Fruit fly (Drosophila melanogaster) whole organism, embryonic: ENCODE results near the gene CG5103.

Experiments used
- Abd-B ChIP-seq: fragments of 200-800 bp; sonication (Bioruptor generic); optimal IDR thresholded peaks from 2 replicates; lab custom pipeline; 2018; ENCODE audit warnings: missing biosample characterization, mild to moderate bottlenecking, missing genetic modification characterization, moderate library complexity
- Atf6 ChIP-seq: fragments of 200-800 bp; sonication (Bioruptor generic); IDR thresholded peaks from 2 replicates; pipeline ENCODE4 v1.3.6; 2022; ENCODE audit warnings: missing biosample characterization, missing genetic modification characterization
- Blimp-1 ChIP-seq: fragments of 200-800 bp; sonication (Bioruptor generic); optimal IDR thresholded peaks from 3 replicates; lab custom pipeline; 2018; ENCODE audit warnings: missing biosample characterization, missing genetic modification characterization, mild to moderate bottlenecking, moderate library complexity, missing genetic modification reagents
- CG10462 ChIP-seq: fragments of 200-800 bp; sonication (Bioruptor generic); optimal IDR thresholded peaks from 2 replicates; lab custom pipeline; 2016; ENCODE audit warnings: missing biosample characterization, missing genetic modification characterization
- CG11723 ChIP-seq: fragments of 200-800 bp; sonication (Bioruptor generic); optimal IDR thresholded peaks from 2 replicates; lab custom pipeline; 2017; ENCODE audit warnings: missing biosample characterization, mild to moderate bottlenecking, missing genetic modification characterization
- CG12071 ChIP-seq: fragments of 200-800 bp; sonication (Bioruptor generic); optimal IDR thresholded peaks from 3 replicates; lab custom pipeline; 2018; ENCODE audit warnings: missing biosample characterization, mild to moderate bottlenecking, missing genetic modification characterization
- CG12659 ChIP-seq: fragments of 200-800 bp; sonication (Bioruptor generic); optimal IDR thresholded peaks from 3 replicates; lab custom pipeline; 2017; ENCODE audit warnings: mild to moderate bottlenecking, missing biosample characterization, missing genetic modification reagents, missing genetic modification characterization
- CG13424 ChIP-seq: fragments of 200-800 bp; sonication (Bioruptor generic); optimal IDR thresholded peaks from 2 replicates; lab custom pipeline; 2019; ENCODE audit warnings: missing biosample characterization, mild to moderate bottlenecking, missing genetic modification characterization, moderate library complexity
- CG14667 ChIP-seq: fragments of 200-800 bp; sonication (Bioruptor generic); IDR thresholded peaks from 2 replicates; pipeline ENCODE4 v1.3.6; 2022; ENCODE audit warnings: missing biosample characterization, missing genetic modification characterization
- CG15269 ChIP-seq: fragments of 200-800 bp; sonication (Bioruptor generic); optimal IDR thresholded peaks from 2 replicates; lab custom pipeline; 2018; ENCODE audit warnings: missing biosample characterization, mild to moderate bottlenecking, missing genetic modification characterization, moderate library complexity
- CG15601 ChIP-seq: fragments of 200-800 bp; sonication (Bioruptor generic); optimal IDR thresholded peaks from 3 replicates; lab custom pipeline; 2019; ENCODE audit warnings: missing biosample characterization, mild to moderate bottlenecking, missing genetic modification characterization, moderate library complexity
- CG1602 ChIP-seq: fragments of 200-800 bp; sonication (Bioruptor generic); optimal IDR thresholded peaks from 3 replicates; lab custom pipeline; 2016; ENCODE audit warnings: missing biosample characterization, missing genetic modification characterization
- CG16813 ChIP-seq: fragments of 200-800 bp; sonication (Bioruptor generic); IDR thresholded peaks from 3 replicates; pipeline ENCODE4 v1.3.6; 2022; ENCODE audit warnings: missing biosample characterization, missing genetic modification characterization; ENCODE audit not compliant: partially characterized antibody
- CG17359 ChIP-seq: fragments of 200-800 bp; sonication (Bioruptor generic); optimal IDR thresholded peaks from 3 replicates; lab custom pipeline; 2018; ENCODE audit warnings: missing biosample characterization, mild to moderate bottlenecking, missing genetic modification characterization, moderate library complexity
- CG18599 ChIP-seq: fragments of 200-800 bp; sonication (Bioruptor generic); optimal IDR thresholded peaks from 3 replicates; lab custom pipeline; 2017; ENCODE audit warnings: missing biosample characterization, missing genetic modification characterization, mild to moderate bottlenecking, moderate library complexity, missing genetic modification reagents
- CG18619 ChIP-seq: fragments of 200-800 bp; sonication (Bioruptor generic); optimal IDR thresholded peaks from 3 replicates; lab custom pipeline; 2017; ENCODE audit warnings: missing biosample characterization, mild to moderate bottlenecking, missing genetic modification characterization
- CG2116 ChIP-seq: fragments of 200-800 bp; sonication (Bioruptor generic); optimal IDR thresholded peaks from 3 replicates; lab custom pipeline; 2018; ENCODE audit warnings: missing biosample characterization, mild to moderate bottlenecking, missing genetic modification characterization
- CG31441 ChIP-seq: fragments of 200-800 bp; sonication (Bioruptor generic); IDR thresholded peaks from 2 replicates; pipeline ENCODE4 v1.3.6; 2022; ENCODE audit warnings: missing biosample characterization, missing genetic modification characterization
- CG32532 ChIP-seq: fragments of 200-800 bp; sonication (Bioruptor generic); IDR thresholded peaks from 2 replicates; pipeline ENCODE4 v1.3.6; 2022; ENCODE audit warnings: missing biosample characterization, missing genetic modification characterization
- CG7928 ChIP-seq: fragments of 200-800 bp; sonication (Bioruptor generic); optimal IDR thresholded peaks from 2 replicates; lab custom pipeline; 2017; ENCODE audit warnings: missing biosample characterization, mild to moderate bottlenecking, missing genetic modification characterization
- CG8281 ChIP-seq: fragments of 200-800 bp; sonication (Bioruptor generic); optimal IDR thresholded peaks from 2 replicates; lab custom pipeline; 2018; ENCODE audit warnings: missing biosample characterization, mild to moderate bottlenecking, missing genetic modification characterization, moderate library complexity
- CHES-1-like ChIP-seq: fragments of 200-800 bp; sonication (Bioruptor generic); optimal IDR thresholded peaks from 2 replicates; lab custom pipeline; 2016; ENCODE audit warnings: missing biosample characterization, missing genetic modification characterization
- CoRest ChIP-seq: fragments of 200-800 bp; sonication (Bioruptor generic); optimal IDR thresholded peaks from 3 replicates; lab custom pipeline; 2018; ENCODE audit warnings: missing biosample characterization, mild to moderate bottlenecking, missing genetic modification characterization, moderate library complexity
- CrebB ChIP-seq: fragments of 200-800 bp; sonication (Bioruptor generic); optimal IDR thresholded peaks from 3 replicates; lab custom pipeline; 2018; ENCODE audit warnings: missing biosample characterization, mild to moderate bottlenecking, missing genetic modification characterization
- D ChIP-seq, 2 experiments: fragments of 200-800 bp in 1 of 2; fragments of >200 bp in 1 of 2; sonication (Bioruptor generic) in 1 of 2; optimal IDR thresholded peaks; 2 replicates in 1 of 2; 3 replicates in 1 of 2; lab custom pipeline; 2017; ENCODE audit warnings: mild to moderate bottlenecking in 1 of 2, missing biosample characterization in 1 of 2, missing genetic modification characterization in 1 of 2, missing genetic modification reagents in 1 of 2
- D19B ChIP-seq: fragments of 200-800 bp; sonication (Bioruptor generic); optimal IDR thresholded peaks from 2 replicates; lab custom pipeline; 2017; ENCODE audit warnings: missing biosample characterization, mild to moderate bottlenecking, missing genetic modification characterization
- Dll ChIP-seq: fragments of 200-800 bp; sonication (Bioruptor generic); IDR thresholded peaks from 4 replicates; pipeline ENCODE4 v1.3.6; 2022; ENCODE audit warnings: missing biosample characterization, missing genetic modification characterization; ENCODE audit not compliant: partially characterized antibody
- Kr ChIP-seq: fragments of 200-800 bp; sonication (Bioruptor generic); optimal IDR thresholded peaks from 2 replicates; lab custom pipeline; 2017; ENCODE audit warnings: missing biosample characterization, mild to moderate bottlenecking, missing genetic modification characterization
- MESR4 ChIP-seq: fragments of 200-800 bp; sonication (Bioruptor generic); optimal IDR thresholded peaks from 2 replicates; lab custom pipeline; 2018; ENCODE audit warnings: missing biosample characterization, mild to moderate bottlenecking, missing genetic modification characterization, moderate library complexity
- Mes4 ChIP-seq: fragments of 200-800 bp; sonication (Bioruptor generic); optimal IDR thresholded peaks from 2 replicates; lab custom pipeline; 2016; ENCODE audit warnings: missing biosample characterization, missing genetic modification characterization
- Opbp ChIP-seq: fragments of 200-800 bp; sonication (Bioruptor generic); IDR thresholded peaks from 3 replicates; pipeline ENCODE4 v1.3.6; 2022; ENCODE audit warnings: missing biosample characterization, missing genetic modification characterization; ENCODE audit not compliant: partially characterized antibody
- Pdp1 ChIP-seq, 2 experiments: fragments of 200-800 bp; sonication (Bioruptor generic); optimal IDR thresholded peaks; 3 replicates each; lab custom pipeline; 2016; ENCODE audit warnings: missing biosample characterization in 2 of 2, missing genetic modification characterization in 2 of 2, mild to moderate bottlenecking in 1 of 2, moderate library complexity in 1 of 2
- Sox100B ChIP-seq: fragments of 200-800 bp; sonication (Bioruptor generic); optimal IDR thresholded peaks from 3 replicates; lab custom pipeline; 2018; ENCODE audit warnings: missing biosample characterization, mild to moderate bottlenecking, missing genetic modification characterization
- Usf ChIP-seq: fragments of 200-800 bp; sonication (Bioruptor generic); optimal IDR thresholded peaks from 2 replicates; lab custom pipeline; 2017; ENCODE audit warnings: missing genotype, missing biosample characterization, missing genetic modification characterization
- az2 ChIP-seq: fragments of 200-800 bp; sonication (Bioruptor generic); optimal IDR thresholded peaks from 3 replicates; lab custom pipeline; 2016; ENCODE audit warnings: missing biosample characterization, missing genetic modification characterization
- chif ChIP-seq, 2 experiments: fragments of 200-800 bp; sonication (Bioruptor generic); optimal IDR thresholded peaks; 3 replicates each; lab custom pipeline; 2016; ENCODE audit warnings: missing biosample characterization in 2 of 2, missing genetic modification characterization in 2 of 2
- crol ChIP-seq: fragments of 200-800 bp; sonication (Bioruptor generic); IDR thresholded peaks from 2 replicates; pipeline ENCODE4 v1.3.6; 2022; ENCODE audit warnings: missing biosample characterization, missing genetic modification characterization
- fd96Cb ChIP-seq: fragments of 200-800 bp; sonication (Bioruptor generic); optimal IDR thresholded peaks from 2 replicates; lab custom pipeline; 2018; ENCODE audit warnings: missing biosample characterization, mild to moderate bottlenecking, missing genetic modification characterization, moderate library complexity
- grau ChIP-seq: fragments of 200-800 bp; optimal IDR thresholded peaks from 3 replicates; lab custom pipeline; 2019; ENCODE audit warnings: missing biosample characterization, mild to moderate bottlenecking, missing genetic modification characterization, moderate library complexity
- pan ChIP-seq, 4 experiments: fragments of >200 bp in 3 of 4; fragments of 200-800 bp in 1 of 4; sonication (Bioruptor generic) in 1 of 4; optimal IDR thresholded peaks in 3 of 4; IDR thresholded peaks in 1 of 4; 2 replicates each; pipeline versions ENCODE4 v1.3.6 to Lab custom; 2017 to 2022; ENCODE audit warnings: missing biosample characterization in 2 of 4, missing genetic modification characterization in 2 of 4, mixed read lengths in 1 of 4
- phol ChIP-seq: fragments of 200-800 bp; sonication (Bioruptor generic); optimal IDR thresholded peaks from 3 replicates; lab custom pipeline; 2018; ENCODE audit warnings: missing biosample characterization, mild to moderate bottlenecking, missing genetic modification characterization, moderate library complexity
- scrt ChIP-seq: fragments of 200-800 bp; sonication (Bioruptor generic); optimal IDR thresholded peaks from 2 replicates; lab custom pipeline; 2018; ENCODE audit warnings: missing biosample characterization, mild to moderate bottlenecking, missing genetic modification characterization, moderate library complexity
- sd ChIP-seq: fragments of 200-800 bp; sonication (Bioruptor generic); optimal IDR thresholded peaks from 3 replicates; lab custom pipeline; 2018; ENCODE audit warnings: missing biosample characterization, mild to moderate bottlenecking, missing genetic modification characterization, moderate library complexity
- tgo ChIP-seq: fragments of 200-800 bp; sonication (Bioruptor generic); IDR thresholded peaks from 3 replicates; pipeline ENCODE4 v1.3.6; 2022; ENCODE audit warnings: missing biosample characterization, missing genetic modification characterization
- tin ChIP-seq: fragments of 200-800 bp; sonication (Bioruptor generic); optimal IDR thresholded peaks from 3 replicates; lab custom pipeline; 2016; ENCODE audit warnings: missing biosample characterization, missing genetic modification characterization
- vvl ChIP-seq: fragments of 200-800 bp; sonication (Bioruptor generic); IDR thresholded peaks from 2 replicates; pipeline ENCODE4 v1.3.6; 2022; ENCODE audit warnings: missing biosample characterization, missing genetic modification characterization

Gene CG5103

DNA sequence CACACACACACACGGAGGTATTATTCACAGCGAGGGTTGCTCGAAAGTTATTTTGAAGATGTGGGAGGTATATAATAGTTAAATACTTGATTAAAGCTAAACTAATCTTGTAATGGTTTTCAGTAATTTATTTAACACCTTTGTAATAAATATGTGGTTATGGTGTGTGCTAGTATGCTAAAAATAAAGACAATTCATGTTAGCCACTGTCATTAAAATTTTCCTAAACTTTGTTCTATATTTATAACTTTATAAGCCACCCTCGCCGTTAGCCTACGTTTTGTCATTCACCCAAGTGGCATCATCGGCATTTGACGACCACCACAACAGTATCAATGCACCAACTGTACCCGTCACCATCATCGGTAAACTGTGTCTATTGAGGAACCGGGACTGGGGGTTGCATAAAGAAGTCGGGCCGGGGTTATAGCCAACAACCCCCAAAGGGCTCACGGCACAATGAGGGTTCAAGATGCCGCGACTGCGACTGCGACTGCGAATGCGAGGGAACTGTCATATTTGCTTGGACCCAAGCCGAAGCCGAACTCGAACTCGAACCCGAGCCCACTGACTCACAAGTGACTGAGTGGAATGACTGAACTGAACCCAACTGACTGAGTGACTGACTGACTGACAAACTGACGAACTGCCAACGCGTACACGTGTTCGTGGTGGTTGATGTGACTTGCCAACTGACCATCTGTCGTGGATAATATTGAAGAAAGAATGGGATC, 21.6 kb downstream of the CG5103 start (continued):
- TF ChIP-seq CG18599 (GFP tag; lab: Kevin White, UChicago) = peak; percentile 14
- TF ChIP-seq CG14667 (GFP tag; lab: Robert Waterston, UW) = no peak
- TF ChIP-seq Sox100B (GFP tag; lab: Kevin White, UChicago) = peak; percentile 45
- no peak for TF ChIP-seq Opbp
- TF ChIP-seq CG15269 (tag; lab: Kevin White, UChicago) = peak; percentile 5
- peak in 1 of 2 experiments; percentile 5 for TF ChIP-seq Pdp1 (GFP tag; optimal IDR thresholded peaks at IDR 0.05; lab: Kevin White, UChicago)
- TF ChIP-seq Mes4 (GFP tag; lab: Kevin White, UChicago) = no peak
- no peak for TF ChIP-seq CG10462
- no peak for TF ChIP-seq CG2116 (GFP tag; lab: Kevin White, UChicago)
- TF ChIP-seq CG12659 (GFP tag; lab: Kevin White, UChicago) = peak; percentile 11
- TF ChIP-seq CG8281 (tag; lab: Kevin White, UChicago) = peak; percentile 98
- no peak for TF ChIP-seq CrebB
- TF ChIP-seq crol (GFP tag; lab: Robert Waterston, UW) = no peak
- TF ChIP-seq CG12071 (GFP tag; lab: Kevin White, UChicago) = no peak
- no peak for TF ChIP-seq pan (optimal IDR thresholded peaks at IDR 0.05; lab: Kevin White, UChicago)
- peak in 1 of 2 experiments; percentile 56 for TF ChIP-seq pan (GFP tag; optimal IDR thresholded peaks at IDR 0.05 in 1 of 2, IDR thresholded peaks at IDR 0.05 in 1 of 2)
- no peak for TF ChIP-seq CHES-1-like
- peak; percentile 14 for TF ChIP-seq CG15601 (tag; lab: Kevin White, UChicago)
- TF ChIP-seq fd96Cb (tag; lab: Kevin White, UChicago) = peak; percentile 35
- peak; percentile 18 for TF ChIP-seq Usf (GFP tag; lab: Kevin White, UChicago)
- TF ChIP-seq Abd-B = peak; percentile 7
- TF ChIP-seq MESR4 = no peak
- TF ChIP-seq vvl (GFP tag; lab: Robert Waterston, UW) = 0 out of 2 replicates have a peak, but pooled peaks have one; percentile 6
- TF ChIP-seq CG32532 (GFP tag; lab: Robert Waterston, UW) = no peak
- peak; percentile 31; the same call in 1 of the 3 replicates for TF ChIP-seq CG16813 (GFP tag; lab: Robert Waterston, UW)
- TF ChIP-seq CG17359 = peak; percentile 16
- peak; percentile 11 for TF ChIP-seq Kr (GFP tag; lab: Kevin White, UChicago)
- peak; percentile 26 for TF ChIP-seq CoRest (tag; lab: Kevin White, UChicago)
- peak; percentile 33 for TF ChIP-seq scrt (GFP tag; lab: Kevin White, UChicago)
- TF ChIP-seq CG31441 (GFP tag; lab: Robert Waterston, UW) = peak; percentile 59
- no peak for TF ChIP-seq CG7928
- TF ChIP-seq phol = peak; percentile 57
- TF ChIP-seq CG1602 (GFP tag; lab: Kevin White, UChicago) = peak; percentile 27
- no peak for TF ChIP-seq Atf6 (GFP tag; lab: Robert Waterston, UW)
- 0 out of 3 replicates have a peak, but pooled peaks have one; percentile 22 for TF ChIP-seq tgo (GFP tag; lab: Robert Waterston, UW)
- TF ChIP-seq CG18619 = peak; percentile 24
- TF ChIP-seq CG13424 = peak; percentile 41
- TF ChIP-seq Blimp-1 (GFP tag; lab: Kevin White, UChicago) = peak; percentile 47
- peak; percentile 47 for TF ChIP-seq grau (tag; lab: Kevin White, UChicago)
- no peak for TF ChIP-seq D19B (GFP tag; lab: Kevin White, UChicago)
- peak; percentile 32 for TF ChIP-seq tin
- no peak for TF ChIP-seq D (optimal IDR thresholded peaks at IDR 0.05; lab: Kevin White, UChicago)
- peak; percentile 72 for TF ChIP-seq D (GFP tag; optimal IDR thresholded peaks at IDR 0.05; lab: Kevin White, UChicago)
- no peak for TF ChIP-seq sd (tag; lab: Kevin White, UChicago)
- TF ChIP-seq chif (GFP tag; optimal IDR thresholded peaks at IDR 0.05; lab: Kevin White, UChicago) = peak; percentile 15 to 37
- no peak for TF ChIP-seq Dll (GFP tag; lab: Robert Waterston, UW)
- peak; percentile 20 for TF ChIP-seq az2 (GFP tag; lab: Kevin White, UChicago)
- no peak for TF ChIP-seq CG11723 (GFP tag; lab: Kevin White, UChicago)
